Worm (Caenorhabditis elegans): ENCODE data around the gene tnc-2.

DNA sequence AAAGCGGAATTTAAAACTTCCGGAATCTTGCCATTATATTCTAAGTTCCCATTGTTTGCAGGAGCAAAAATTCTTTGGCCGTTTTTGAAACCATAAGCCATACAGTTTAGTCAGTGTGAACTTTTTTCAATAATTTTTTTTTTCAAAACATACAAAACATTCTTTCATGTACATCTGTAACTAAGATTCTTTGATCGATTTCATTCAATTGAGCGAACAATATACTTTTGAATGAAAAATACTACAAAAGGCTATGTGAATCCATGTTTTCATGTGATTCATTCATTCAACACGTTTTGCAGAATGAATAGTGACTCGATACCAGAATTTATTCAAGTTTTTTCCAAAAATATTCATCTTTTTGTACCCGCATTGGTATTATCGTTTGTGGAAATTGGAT lies 20.1 kb downstream of the tnc-2 start, which contains the start of gene ZK666.15:
- TF ChIP-seq him-1 (tag; optimal IDR thresholded peaks at IDR 0.05) (no peak), attf-5 (GFP tag; optimal IDR thresholded peaks at IDR 0.05) (no peak), unc-62 (GFP tag; optimal IDR thresholded peaks at IDR 0.05) (no peak), athp-1 (tag; optimal IDR thresholded peaks at IDR 0.05) (no peak), akir-1 (GFP tag; optimal IDR thresholded peaks at IDR 0.05) (no peak), ceh-100 (GFP tag; IDR thresholded peaks at IDR 0.05) (no peak), K12H6.12 (tag; optimal IDR thresholded peaks at IDR 0.05) (no peak), madf-6 (GFP tag; IDR thresholded peaks at IDR 0.05) (no peak), lir-1 (GFP tag; conservative IDR thresholded peaks at IDR 0.05) (no peak), nhr-120 (GFP tag; IDR thresholded peaks at IDR 0.05) (no peak), ama-1 (optimal IDR thresholded peaks at IDR 0.05) (no peak), ama-1 (GFP tag; optimal IDR thresholded peaks at IDR 0.05) (no peak)

Data from whole organism, young adult.